Worm (Caenorhabditis elegans) whole organism, L1 larva: ENCODE results near the gene inx-7.

Experiments used
- C04F5.9 ChIP-seq: sonication (generic microtip); optimal IDR thresholded peaks from 2 replicates; lab custom pipeline; 2016; ENCODE audit warnings: missing genetic modification characterization, missing compliant biosample characterization
- C16A3.4 ChIP-seq: fragments of 150-350 bp; optimal IDR thresholded peaks from 2 replicates; lab custom pipeline; 2014; ENCODE audit warnings: missing biosample characterization, missing genetic modification characterization
- F16B12.6 ChIP-seq: fragments of 150-350 bp; optimal IDR thresholded peaks from 2 replicates; lab custom pipeline; 2014; ENCODE audit warnings: missing biosample characterization, missing genetic modification characterization
- Y116A8C.19 ChIP-seq: sonication (generic microtip); optimal IDR thresholded peaks from 2 replicates; lab custom pipeline; 2016; ENCODE audit warnings: missing compliant biosample characterization, missing genetic modification characterization, borderline replicate concordance
- aly-2 ChIP-seq: fragments of 150-350 bp; optimal IDR thresholded peaks from 2 replicates; lab custom pipeline; 2014; ENCODE audit warnings: missing biosample characterization, missing genetic modification characterization
- ama-1 ChIP-seq: fragments of 150-350 bp; optimal IDR thresholded peaks from 2 replicates; lab custom pipeline; 2014
- blmp-1 ChIP-seq: fragments of 150-350 bp; optimal IDR thresholded peaks from 2 replicates; lab custom pipeline; 2014; ENCODE audit warnings: missing biosample characterization, missing genetic modification characterization
- ceh-63 ChIP-seq: fragments of 200-800 bp; sonication (Bioruptor generic); optimal IDR thresholded peaks from 2 replicates; lab custom pipeline; 2018; ENCODE audit warnings: mild to moderate bottlenecking, missing genetic modification characterization, missing compliant biosample characterization
- ceh-8 ChIP-seq: fragments of 200-800 bp; sonication (Bioruptor generic); optimal IDR thresholded peaks from 2 replicates; lab custom pipeline; 2018; ENCODE audit warnings: mild to moderate bottlenecking, missing genetic modification characterization, moderate library complexity, missing compliant biosample characterization
- ceh-82 ChIP-seq, 3 experiments: fragments of 150-350 bp in 1 of 3; sonication (generic microtip) in 2 of 3; optimal IDR thresholded peaks; 2 replicates each; lab custom pipeline; 2014 to 2017; ENCODE audit warnings: missing biosample characterization in 3 of 3, missing genetic modification characterization in 3 of 3
- ceh-88 ChIP-seq: fragments of 200-800 bp; sonication (Bioruptor generic); IDR thresholded peaks from 2 replicates; pipeline ENCODE4 v1.3.6; 2022; ENCODE audit warnings: missing genetic modification characterization, missing compliant biosample characterization
- ces-1 ChIP-seq: fragments of 150-350 bp; optimal IDR thresholded peaks from 2 replicates; lab custom pipeline; 2014; ENCODE audit warnings: missing biosample characterization, missing genetic modification reagents, missing genetic modification characterization
- dsc-1 ChIP-seq: sonication (generic microtip); optimal IDR thresholded peaks from 2 replicates; lab custom pipeline; 2016; ENCODE audit warnings: mild to moderate bottlenecking, missing genetic modification characterization, missing compliant biosample characterization
- efl-1 ChIP-seq, 4 experiments: fragments of 150-350 bp; optimal IDR thresholded peaks in 3 of 4; peaks in 1 of 4; 1 replicate in 1 of 4; 2 replicates in 3 of 4; lab custom pipeline; 2014; ENCODE audit warnings: missing biosample characterization in 2 of 4, missing genetic modification characterization in 2 of 4, missing genetic modification reagents in 2 of 4
- efl-3 ChIP-seq: fragments of 200-800 bp; sonication (Bioruptor generic); optimal IDR thresholded peaks from 2 replicates; lab custom pipeline; 2018; ENCODE audit warnings: mild to moderate bottlenecking, missing genetic modification characterization, missing compliant biosample characterization
- egl-13 ChIP-seq: sonication (generic microtip); optimal IDR thresholded peaks from 2 replicates; lab custom pipeline; 2016; ENCODE audit warnings: missing genotype, missing genetic modification reagents, missing genetic modification characterization, missing compliant biosample characterization
- elt-2 ChIP-seq: sonication (generic microtip); optimal IDR thresholded peaks from 2 replicates; lab custom pipeline; 2016; ENCODE audit warnings: missing genetic modification characterization, mild to moderate bottlenecking, inconsistent platforms, missing compliant biosample characterization, missing genetic modification reagents
- ets-5 ChIP-seq: fragments of 200-800 bp; sonication (Bioruptor generic); IDR thresholded peaks from 2 replicates; pipeline ENCODE4 v1.3.6; 2022; ENCODE audit warnings: missing genetic modification characterization, missing compliant biosample characterization
- fkh-10 ChIP-seq: sonication (generic microtip); optimal IDR thresholded peaks from 2 replicates; lab custom pipeline; 2017; ENCODE audit warnings: missing biosample characterization, missing genetic modification reagents, missing genetic modification characterization
- fkh-4 ChIP-seq: sonication (generic microtip); optimal IDR thresholded peaks from 2 replicates; lab custom pipeline; 2016; ENCODE audit warnings: missing compliant biosample characterization, missing genetic modification characterization, borderline replicate concordance
- fkh-8 ChIP-seq: sonication (generic microtip); optimal IDR thresholded peaks from 2 replicates; lab custom pipeline; 2016; ENCODE audit warnings: mild to moderate bottlenecking, missing genetic modification characterization, missing compliant biosample characterization
- grh-1 ChIP-seq: fragments of 200-800 bp; sonication (Bioruptor generic); IDR thresholded peaks from 2 replicates; pipeline ENCODE4 v1.3.6; 2022; ENCODE audit warnings: missing genetic modification reagents, missing genetic modification characterization, missing compliant biosample characterization
- hlh-17 ChIP-seq: fragments of 200-800 bp; sonication (Bioruptor generic); optimal IDR thresholded peaks from 2 replicates; lab custom pipeline; 2018; ENCODE audit warnings: missing genetic modification characterization, mild to moderate bottlenecking, missing compliant biosample characterization, moderate library complexity, borderline replicate concordance
- irx-1 ChIP-seq: sonication (generic microtip); optimal IDR thresholded peaks from 2 replicates; lab custom pipeline; 2016; ENCODE audit warnings: missing genetic modification characterization, missing compliant biosample characterization
- isw-1 ChIP-seq: fragments of 200-800 bp; sonication (Bioruptor generic); IDR thresholded peaks from 2 replicates; pipeline ENCODE4 v1.3.6; 2022; ENCODE audit warnings: missing genetic modification characterization, missing compliant biosample characterization
- jun-1 ChIP-seq: fragments of 150-350 bp; optimal IDR thresholded peaks from 2 replicates; lab custom pipeline; 2014; ENCODE audit warnings: missing biosample characterization, missing genetic modification reagents, missing genetic modification characterization
- lin-14 ChIP-seq: fragments of 200-800 bp; sonication (Bioruptor generic); optimal IDR thresholded peaks from 2 replicates; lab custom pipeline; 2018; ENCODE audit warnings: mild to moderate bottlenecking, missing genetic modification characterization, moderate library complexity, missing compliant biosample characterization
- lin-15B ChIP-seq: fragments of 150-350 bp; sonication (generic microtip); optimal IDR thresholded peaks from 3 replicates; lab custom pipeline; 2014; ENCODE audit warnings: missing biosample characterization, missing genetic modification characterization
- lin-39 ChIP-seq: fragments of 150-350 bp; optimal IDR thresholded peaks from 2 replicates; lab custom pipeline; 2014; ENCODE audit warnings: missing biosample characterization, missing genetic modification reagents, missing genetic modification characterization
- lsy-2 ChIP-seq, 2 experiments: fragments of 150-350 bp; optimal IDR thresholded peaks; 2 replicates each; lab custom pipeline; 2014; ENCODE audit warnings: missing biosample characterization in 2 of 2, missing genetic modification characterization in 2 of 2
- mab-9 ChIP-seq: fragments of 200-800 bp; sonication (Bioruptor generic); IDR thresholded peaks from 2 replicates; pipeline ENCODE4 v1.3.6; 2022; ENCODE audit warnings: missing genetic modification reagents, missing genetic modification characterization, missing compliant biosample characterization
- mef-2 ChIP-seq: fragments of 150-350 bp; optimal IDR thresholded peaks from 2 replicates; lab custom pipeline; 2014; ENCODE audit warnings: missing biosample characterization, missing genetic modification characterization
- nhr-11 ChIP-seq: fragments of 150-350 bp; optimal IDR thresholded peaks from 2 replicates; lab custom pipeline; 2014; ENCODE audit warnings: missing biosample characterization, missing genetic modification characterization
- nhr-47 ChIP-seq: sonication (generic microtip); optimal IDR thresholded peaks from 2 replicates; lab custom pipeline; 2016; ENCODE audit warnings: mild to moderate bottlenecking, missing genetic modification characterization, moderate library complexity, missing compliant biosample characterization
- nhr-76 ChIP-seq: sonication (generic microtip); optimal IDR thresholded peaks from 2 replicates; lab custom pipeline; 2017; ENCODE audit warnings: missing biosample characterization, missing genetic modification characterization
- nhr-77 ChIP-seq: fragments of 150-350 bp; optimal IDR thresholded peaks from 2 replicates; lab custom pipeline; 2014; ENCODE audit warnings: missing biosample characterization, missing genetic modification characterization
- nhr-84 ChIP-seq: sonication (generic microtip); optimal IDR thresholded peaks from 2 replicates; lab custom pipeline; 2017; ENCODE audit warnings: missing biosample characterization, missing genetic modification characterization
- pag-3 ChIP-seq: sonication (generic microtip); optimal IDR thresholded peaks from 2 replicates; lab custom pipeline; 2017; ENCODE audit warnings: missing genetic modification characterization, mild to moderate bottlenecking, missing compliant biosample characterization, antibody characterized with exemption, borderline replicate concordance; ENCODE audit not compliant: insufficient read depth
- pqm-1 ChIP-seq: sonication (generic microtip); optimal IDR thresholded peaks from 3 replicates; lab custom pipeline; 2017; ENCODE audit warnings: missing biosample characterization, missing genetic modification characterization
- rnt-1 ChIP-seq: sonication (generic microtip); optimal IDR thresholded peaks from 2 replicates; lab custom pipeline; 2016; ENCODE audit warnings: mild to moderate bottlenecking, missing genetic modification characterization, moderate library complexity, missing compliant biosample characterization
- snu-23 ChIP-seq: sonication (generic microtip); optimal IDR thresholded peaks from 2 replicates; lab custom pipeline; 2016; ENCODE audit warnings: missing genetic modification characterization, missing compliant biosample characterization
- sox-4 ChIP-seq: sonication (generic microtip); optimal IDR thresholded peaks from 2 replicates; lab custom pipeline; 2016; ENCODE audit warnings: missing genetic modification characterization, missing compliant biosample characterization
- sptf-1 ChIP-seq: fragments of 150-350 bp; optimal IDR thresholded peaks from 2 replicates; lab custom pipeline; 2014; ENCODE audit warnings: missing biosample characterization, missing genetic modification characterization
- sup-37 ChIP-seq: fragments of 200-800 bp; sonication (Bioruptor generic); optimal IDR thresholded peaks from 2 replicates; lab custom pipeline; 2018; ENCODE audit warnings: mild to moderate bottlenecking, missing genetic modification characterization, missing compliant biosample characterization
- swsn-7 ChIP-seq: sonication (generic microtip); optimal IDR thresholded peaks from 2 replicates; lab custom pipeline; 2016; ENCODE audit warnings: missing genetic modification characterization, missing compliant biosample characterization
- tbx-2 ChIP-seq: sonication (generic microtip); optimal IDR thresholded peaks from 2 replicates; lab custom pipeline; 2016; ENCODE audit warnings: missing genetic modification characterization, missing compliant biosample characterization
- tlp-1 ChIP-seq: fragments of 150-350 bp; optimal IDR thresholded peaks from 2 replicates; lab custom pipeline; 2014; ENCODE audit warnings: missing biosample characterization, missing genetic modification characterization
- unc-30 ChIP-seq: sonication (generic microtip); optimal IDR thresholded peaks from 2 replicates; lab custom pipeline; 2017; ENCODE audit warnings: missing biosample characterization, missing genetic modification characterization
- unc-62 ChIP-seq: fragments of 150-350 bp; optimal IDR thresholded peaks from 2 replicates; lab custom pipeline; 2014; ENCODE audit warnings: missing biosample characterization, missing genetic modification reagents, missing genetic modification characterization
- unc-86 ChIP-seq: sonication (generic microtip); optimal IDR thresholded peaks from 2 replicates; lab custom pipeline; 2016; ENCODE audit warnings: missing genetic modification characterization, missing compliant biosample characterization
- vab-15 ChIP-seq: sonication (generic microtip); optimal IDR thresholded peaks from 2 replicates; lab custom pipeline; 2017; ENCODE audit warnings: missing genotype, mild to moderate bottlenecking, missing genetic modification characterization, missing compliant biosample characterization
- xbp-1 ChIP-seq: sonication (generic microtip); optimal IDR thresholded peaks from 2 replicates; lab custom pipeline; 2016; ENCODE audit warnings: missing genetic modification characterization, missing compliant biosample characterization
- zag-1 ChIP-seq: fragments of 150-350 bp; optimal IDR thresholded peaks from 2 replicates; lab custom pipeline; 2014; ENCODE audit warnings: missing biosample characterization, missing genetic modification characterization
- zip-4 ChIP-seq: fragments of 200-800 bp; sonication (Bioruptor generic); optimal IDR thresholded peaks from 2 replicates; lab custom pipeline; 2018; ENCODE audit warnings: mild to moderate bottlenecking, missing genetic modification characterization, moderate library complexity, missing compliant biosample characterization

The inx-7 gene

ce11 chrIV:5959951-5960350 is 13.5 kb upstream of the inx-7 start:
- TF ChIP-seq lin-39 (tag; lab: Kevin White, UChicago): no peak
- TF ChIP-seq lsy-2 (tag; optimal IDR thresholded peaks at IDR 0.05; lab: Kevin White, UChicago): peak in 1 of 2 experiments; percentile 6
- TF ChIP-seq Y116A8C.19 (tag; lab: Kevin White, UChicago): no peak
- TF ChIP-seq nhr-77 (tag; lab: Kevin White, UChicago): no peak
- peak in 1 of 2 experiments; percentile 2 for TF ChIP-seq efl-1 (optimal IDR thresholded peaks at IDR 0.05; lab: Kevin White, UChicago)
- no peak for TF ChIP-seq efl-1 (GFP tag; optimal IDR thresholded peaks at IDR 0.05 in 1 of 2; lab: Kevin White, UChicago)
- no peak for TF ChIP-seq nhr-11 (tag; lab: Kevin White, UChicago)
- TF ChIP-seq ceh-8 (GFP tag; lab: Kevin White, UChicago): no peak
- no peak for TF ChIP-seq F16B12.6
- no peak for TF ChIP-seq mab-9 (GFP tag; lab: Robert Waterston, UW)
- TF ChIP-seq mef-2: no peak
- no peak for TF ChIP-seq fkh-4
- TF ChIP-seq fkh-10 (GFP tag; lab: Kevin White, UChicago): no peak
- no peak for TF ChIP-seq unc-30
- no peak for TF ChIP-seq nhr-76 (tag; lab: Kevin White, UChicago)
- no peak for TF ChIP-seq unc-62 (GFP tag; lab: Kevin White, UChicago)
- TF ChIP-seq ceh-82 (tag; optimal IDR thresholded peaks at IDR 0.05; lab: Kevin White, UChicago): peak in 1 of 3 experiments; percentile 48
- TF ChIP-seq pag-3 (tag; lab: Kevin White, UChicago): no peak
- no peak for TF ChIP-seq zag-1
- TF ChIP-seq lin-15B: no peak
- TF ChIP-seq fkh-8 (tag; lab: Kevin White, UChicago): peak; percentile 35
- no peak for TF ChIP-seq sptf-1 (tag; lab: Kevin White, UChicago)
- TF ChIP-seq tbx-2 (tag; lab: Kevin White, UChicago): peak; percentile 7
- peak; percentile 19 for TF ChIP-seq nhr-47 (tag; lab: Kevin White, UChicago)
- TF ChIP-seq lin-14: peak; percentile 85
- no peak for TF ChIP-seq ets-5 (GFP tag; lab: Robert Waterston, UW)
- no peak for TF ChIP-seq xbp-1 (tag; lab: Kevin White, UChicago)
- TF ChIP-seq C16A3.4 (tag; lab: Kevin White, UChicago): no peak
- no peak for TF ChIP-seq sup-37 (GFP tag; lab: Kevin White, UChicago)
- TF ChIP-seq ama-1 (lab: Kevin White, UChicago): no peak
- no peak for TF ChIP-seq jun-1 (tag; lab: Kevin White, UChicago)
- no peak for TF ChIP-seq zip-4 (GFP tag; lab: Kevin White, UChicago)
- TF ChIP-seq grh-1 (GFP tag; lab: Robert Waterston, UW): no peak
- no peak for TF ChIP-seq ceh-88 (GFP tag; lab: Robert Waterston, UW)
- TF ChIP-seq blmp-1 (tag; lab: Kevin White, UChicago): no peak
- no peak for TF ChIP-seq sox-4 (tag; lab: Kevin White, UChicago)
- no peak for TF ChIP-seq ces-1 (GFP tag; lab: Kevin White, UChicago)
- peak; percentile 5 for TF ChIP-seq snu-23
- no peak for TF ChIP-seq egl-13 (tag; lab: Kevin White, UChicago)
- no peak for TF ChIP-seq rnt-1 (tag; lab: Kevin White, UChicago)
- peak; percentile 46 for TF ChIP-seq unc-86
- TF ChIP-seq irx-1 (tag; lab: Kevin White, UChicago): no peak
- TF ChIP-seq elt-2: no peak
- no peak for TF ChIP-seq efl-3 (GFP tag; lab: Kevin White, UChicago)
- no peak for TF ChIP-seq pqm-1 (tag; lab: Kevin White, UChicago)
- TF ChIP-seq hlh-17 (GFP tag; lab: Kevin White, UChicago): no peak
- no peak for TF ChIP-seq vab-15 (tag; lab: Kevin White, UChicago)
- no peak for TF ChIP-seq isw-1 (GFP tag; lab: Robert Waterston, UW)
- TF ChIP-seq C04F5.9 (tag; lab: Kevin White, UChicago): no peak
- TF ChIP-seq aly-2 (tag; lab: Kevin White, UChicago): no peak
- no peak for TF ChIP-seq dsc-1
- peak; percentile 8 for TF ChIP-seq swsn-7 (tag; lab: Kevin White, UChicago)
- no peak for TF ChIP-seq nhr-84
- no peak for TF ChIP-seq tlp-1 (tag; lab: Kevin White, UChicago)
- no peak for TF ChIP-seq ceh-63 (GFP tag; lab: Kevin White, UChicago)
